Fruit fly (Drosophila melanogaster) whole organism, embryonic: ENCODE measurements around the gene Nrx-IV.

ENCODE experiments used
- Antp ChIP-seq: fragments of 200-800 bp; sonication (Bioruptor generic); optimal IDR thresholded peaks from 3 replicates; lab custom pipeline; 2016; ENCODE audit warnings: missing biosample characterization, missing genetic modification characterization
- Asciz ChIP-seq: fragments of 200-800 bp; sonication (Bioruptor generic); optimal IDR thresholded peaks from 2 replicates; lab custom pipeline; 2017; ENCODE audit warnings: missing biosample characterization, mild to moderate bottlenecking, missing genetic modification characterization, missing genetic modification reagents
- CG1024 ChIP-seq: fragments of 200-800 bp; sonication (Bioruptor generic); IDR thresholded peaks from 2 replicates; pipeline ENCODE4 v1.3.6; 2022; ENCODE audit warnings: missing biosample characterization, missing genetic modification characterization
- CG10654 ChIP-seq: fragments of 200-800 bp; sonication (Bioruptor generic); optimal IDR thresholded peaks from 2 replicates; lab custom pipeline; 2016; ENCODE audit warnings: missing biosample characterization, missing genetic modification characterization
- CG11247 ChIP-seq: fragments of 200-800 bp; sonication (Bioruptor generic); IDR thresholded peaks from 2 replicates; pipeline ENCODE4 v1.3.6; 2022; ENCODE audit warnings: missing biosample characterization, missing genetic modification characterization
- CG12219 ChIP-seq: fragments of 200-800 bp; sonication (Bioruptor generic); optimal IDR thresholded peaks from 3 replicates; lab custom pipeline; 2018; ENCODE audit warnings: missing biosample characterization, mild to moderate bottlenecking, missing genetic modification characterization
- CG1233 ChIP-seq: fragments of 200-800 bp; sonication (Bioruptor generic); optimal IDR thresholded peaks from 4 replicates; lab custom pipeline; 2018; ENCODE audit warnings: missing biosample characterization, mild to moderate bottlenecking, missing genetic modification characterization
- CG12769 ChIP-seq: fragments of 200-800 bp; sonication (Bioruptor generic); optimal IDR thresholded peaks from 2 replicates; lab custom pipeline; 2019; ENCODE audit warnings: missing biosample characterization, mild to moderate bottlenecking, missing genetic modification characterization, moderate library complexity
- CG1529 ChIP-seq: fragments of 200-800 bp; sonication (Bioruptor generic); optimal IDR thresholded peaks from 3 replicates; lab custom pipeline; 2018; ENCODE audit warnings: missing biosample characterization, missing genetic modification characterization
- CG15514 ChIP-seq: fragments of 200-800 bp; sonication (Bioruptor generic); optimal IDR thresholded peaks from 3 replicates; lab custom pipeline; 2017; ENCODE audit warnings: missing biosample characterization, missing genetic modification characterization, mild to moderate bottlenecking, moderate library complexity, missing genetic modification reagents
- CG16813 ChIP-seq: fragments of 200-800 bp; sonication (Bioruptor generic); IDR thresholded peaks from 3 replicates; pipeline ENCODE4 v1.3.6; 2022; ENCODE audit warnings: missing biosample characterization, missing genetic modification characterization; ENCODE audit not compliant: partially characterized antibody
- CG17359 ChIP-seq: fragments of 200-800 bp; sonication (Bioruptor generic); optimal IDR thresholded peaks from 3 replicates; lab custom pipeline; 2018; ENCODE audit warnings: missing biosample characterization, mild to moderate bottlenecking, missing genetic modification characterization, moderate library complexity
- CG17612 ChIP-seq: fragments of 200-800 bp; sonication (Bioruptor generic); IDR thresholded peaks from 2 replicates; pipeline ENCODE4 v1.3.6; 2022; ENCODE audit warnings: missing biosample characterization, missing genetic modification characterization
- CG17912 ChIP-seq: fragments of 200-800 bp; sonication (Bioruptor generic); optimal IDR thresholded peaks from 2 replicates; lab custom pipeline; 2018; ENCODE audit warnings: missing biosample characterization, mild to moderate bottlenecking, missing genetic modification characterization
- CG2120 ChIP-seq: fragments of 200-800 bp; sonication (Bioruptor generic); optimal IDR thresholded peaks from 3 replicates; lab custom pipeline; 2016; ENCODE audit warnings: missing biosample characterization, missing genetic modification characterization
- CG30431 ChIP-seq: fragments of 200-800 bp; sonication (Bioruptor generic); optimal IDR thresholded peaks from 2 replicates; lab custom pipeline; 2017; ENCODE audit warnings: missing biosample characterization, missing genetic modification characterization
- CG32767 ChIP-seq: fragments of 200-800 bp; sonication (Bioruptor generic); IDR thresholded peaks from 2 replicates; pipeline ENCODE4 v1.3.6; 2022; ENCODE audit warnings: missing biosample characterization, missing genetic modification characterization
- CG32772 ChIP-seq: fragments of 200-800 bp; sonication (Bioruptor generic); IDR thresholded peaks from 2 replicates; pipeline ENCODE4 v1.3.6; 2022; ENCODE audit warnings: missing biosample characterization, missing genetic modification characterization
- CG34376 ChIP-seq: fragments of 200-800 bp; sonication (Bioruptor generic); optimal IDR thresholded peaks from 2 replicates; lab custom pipeline; 2018; ENCODE audit warnings: missing biosample characterization, mild to moderate bottlenecking, missing genetic modification characterization
- CG43689 ChIP-seq: fragments of 200-800 bp; sonication (Bioruptor generic); IDR thresholded peaks from 2 replicates; pipeline ENCODE4 v1.3.6; 2022; ENCODE audit warnings: missing biosample characterization, missing genetic modification characterization
- CG8765 ChIP-seq: fragments of 200-800 bp; sonication (Bioruptor generic); IDR thresholded peaks from 2 replicates; pipeline ENCODE4 v1.3.6; 2022; ENCODE audit warnings: missing biosample characterization, missing genetic modification characterization
- CG9932 ChIP-seq: fragments of 200-800 bp; sonication (Bioruptor generic); IDR thresholded peaks from 2 replicates; pipeline ENCODE4 v1.3.6; 2022; ENCODE audit warnings: missing biosample characterization, missing genetic modification characterization
- Camta ChIP-seq: fragments of 200-800 bp; sonication (Bioruptor generic); optimal IDR thresholded peaks from 2 replicates; lab custom pipeline; 2016; ENCODE audit warnings: missing biosample characterization, missing genetic modification characterization
- Chrac-16 ChIP-seq: fragments of 200-800 bp; sonication (Bioruptor generic); optimal IDR thresholded peaks from 3 replicates; lab custom pipeline; 2016; ENCODE audit warnings: missing biosample characterization, missing genetic modification characterization
- CkIIα-i1 ChIP-seq: fragments of 200-800 bp; sonication (Bioruptor generic); IDR thresholded peaks from 2 replicates; pipeline ENCODE4 v1.3.6; 2022; ENCODE audit warnings: missing biosample characterization, missing genetic modification characterization
- CrebB ChIP-seq: fragments of 200-800 bp; sonication (Bioruptor generic); optimal IDR thresholded peaks from 3 replicates; lab custom pipeline; 2018; ENCODE audit warnings: missing biosample characterization, mild to moderate bottlenecking, missing genetic modification characterization
- D19B ChIP-seq: fragments of 200-800 bp; sonication (Bioruptor generic); optimal IDR thresholded peaks from 2 replicates; lab custom pipeline; 2017; ENCODE audit warnings: missing biosample characterization, mild to moderate bottlenecking, missing genetic modification characterization
- Elba2 ChIP-seq: fragments of 200-800 bp; sonication (Bioruptor generic); optimal IDR thresholded peaks from 3 replicates; lab custom pipeline; 2016; ENCODE audit warnings: missing biosample characterization, missing genetic modification characterization
- Hmx ChIP-seq: fragments of 200-800 bp; sonication (Bioruptor generic); optimal IDR thresholded peaks from 2 replicates; lab custom pipeline; 2016; ENCODE audit warnings: missing biosample characterization, missing genetic modification characterization
- Jarid2 ChIP-seq: fragments of 200-800 bp; sonication (Bioruptor generic); optimal IDR thresholded peaks from 3 replicates; lab custom pipeline; 2017; ENCODE audit warnings: mild to moderate bottlenecking, missing biosample characterization, missing genetic modification reagents, missing genetic modification characterization
- Mad ChIP-seq: fragments of 200-800 bp; sonication (Bioruptor generic); optimal IDR thresholded peaks from 2 replicates; lab custom pipeline; 2016; ENCODE audit warnings: missing biosample characterization, missing genetic modification characterization
- Nf-YC ChIP-seq: fragments of 200-800 bp; optimal IDR thresholded peaks from 3 replicates; lab custom pipeline; 2019; ENCODE audit warnings: missing biosample characterization, mild to moderate bottlenecking, missing genetic modification characterization, moderate library complexity
- Stat92E ChIP-seq, 3 experiments: fragments of >200 bp in 2 of 3; fragments of 200-800 bp in 1 of 3; sonication (Bioruptor generic) in 1 of 3; optimal IDR thresholded peaks; 2 replicates each; lab custom pipeline; 2017 to 2019; ENCODE audit warnings: missing biosample characterization in 3 of 3, missing genetic modification characterization in 3 of 3, mild to moderate bottlenecking in 1 of 3, moderate library complexity in 1 of 3
- Usf ChIP-seq: fragments of 200-800 bp; sonication (Bioruptor generic); optimal IDR thresholded peaks from 2 replicates; lab custom pipeline; 2017; ENCODE audit warnings: missing genotype, missing biosample characterization, missing genetic modification characterization
- Xbp1 ChIP-seq: fragments of 200-800 bp; sonication (Bioruptor generic); optimal IDR thresholded peaks from 3 replicates; lab custom pipeline; 2016; ENCODE audit warnings: missing biosample characterization, mild to moderate bottlenecking, missing genetic modification characterization
- YL-1 ChIP-seq: fragments of 200-800 bp; sonication (Bioruptor generic); optimal IDR thresholded peaks from 3 replicates; lab custom pipeline; 2017; ENCODE audit warnings: missing biosample characterization, mild to moderate bottlenecking, missing genetic modification characterization
- cad ChIP-seq: fragments of >200 bp; optimal IDR thresholded peaks from 2 replicates; lab custom pipeline; 2017; ENCODE audit warnings: missing biosample characterization, missing genetic modification characterization
- chm ChIP-seq: fragments of 200-800 bp; sonication (Bioruptor generic); IDR thresholded peaks from 2 replicates; pipeline ENCODE4 v1.3.6; 2022; ENCODE audit warnings: missing biosample characterization, missing genetic modification characterization
- gce ChIP-seq: fragments of 200-800 bp; sonication (Bioruptor generic); IDR thresholded peaks from 3 replicates; pipeline ENCODE4 v1.3.6; 2022; ENCODE audit warnings: missing biosample characterization, missing genetic modification characterization
- gcm ChIP-seq: fragments of 200-800 bp; sonication (Bioruptor generic); optimal IDR thresholded peaks from 2 replicates; lab custom pipeline; 2019; ENCODE audit warnings: missing biosample characterization, mild to moderate bottlenecking, missing genetic modification characterization, moderate library complexity
- hkb ChIP-seq, 2 experiments: fragments of 200-800 bp in 1 of 2; fragments of >200 bp in 1 of 2; sonication (Bioruptor generic) in 1 of 2; IDR thresholded peaks in 1 of 2; optimal IDR thresholded peaks in 1 of 2; 2 replicates each; pipeline versions ENCODE4 v1.3.6 to Lab custom; 2017 to 2022; ENCODE audit warnings: missing biosample characterization in 1 of 2, missing genetic modification characterization in 1 of 2
- hth ChIP-seq: fragments of >200 bp; optimal IDR thresholded peaks from 2 replicates; lab custom pipeline; 2017; ENCODE audit warnings: inconsistent platforms
- inv ChIP-seq: fragments of 200-800 bp; sonication (Bioruptor generic); IDR thresholded peaks from 2 replicates; pipeline ENCODE4 v1.3.6; 2022; ENCODE audit warnings: missing biosample characterization, missing genetic modification characterization; ENCODE audit not compliant: partially characterized antibody
- kah ChIP-seq: fragments of 200-800 bp; sonication (Bioruptor generic); optimal IDR thresholded peaks from 2 replicates; lab custom pipeline; 2018; ENCODE audit warnings: missing biosample characterization, mild to moderate bottlenecking, missing genetic modification characterization
- klu ChIP-seq: fragments of 200-800 bp; sonication (Bioruptor generic); IDR thresholded peaks from 2 replicates; pipeline ENCODE4 v1.3.6; 2022; ENCODE audit warnings: missing biosample characterization, missing genetic modification characterization
- lmd ChIP-seq: fragments of 200-800 bp; sonication (Bioruptor generic); IDR thresholded peaks from 2 replicates; pipeline ENCODE4 v1.3.6; 2022; ENCODE audit warnings: missing biosample characterization, missing genetic modification characterization
- lola ChIP-seq, 3 experiments: fragments of >200 bp in 2 of 3; fragments of 200-800 bp in 1 of 3; sonication (Bioruptor generic) in 1 of 3; optimal IDR thresholded peaks; 2 replicates each; lab custom pipeline; 2017 to 2019; ENCODE audit warnings: missing biosample characterization in 3 of 3, missing genetic modification characterization in 3 of 3, mild to moderate bottlenecking in 1 of 3, moderate library complexity in 1 of 3
- sd ChIP-seq: fragments of 200-800 bp; sonication (Bioruptor generic); optimal IDR thresholded peaks from 3 replicates; lab custom pipeline; 2018; ENCODE audit warnings: missing biosample characterization, mild to moderate bottlenecking, missing genetic modification characterization, moderate library complexity
- sisA ChIP-seq: fragments of 200-800 bp; sonication (Bioruptor generic); IDR thresholded peaks from 2 replicates; pipeline ENCODE4 v1.3.6; 2022; ENCODE audit warnings: missing biosample characterization, missing genetic modification characterization
- sob ChIP-seq: fragments of 200-800 bp; sonication (Bioruptor generic); IDR thresholded peaks from 2 replicates; pipeline ENCODE4 v1.3.6; 2022; ENCODE audit warnings: missing biosample characterization, missing genetic modification characterization
- stc ChIP-seq: fragments of 200-800 bp; sonication (Bioruptor generic); IDR thresholded peaks from 2 replicates; pipeline ENCODE4 v1.3.6; 2022; ENCODE audit warnings: missing biosample characterization, missing genetic modification characterization
- z ChIP-seq: fragments of 200-800 bp; sonication (Bioruptor generic); IDR thresholded peaks from 3 replicates; pipeline ENCODE4 v1.3.6; 2022; ENCODE audit warnings: missing biosample characterization, missing genetic modification characterization

Gene Nrx-IV

DNA sequence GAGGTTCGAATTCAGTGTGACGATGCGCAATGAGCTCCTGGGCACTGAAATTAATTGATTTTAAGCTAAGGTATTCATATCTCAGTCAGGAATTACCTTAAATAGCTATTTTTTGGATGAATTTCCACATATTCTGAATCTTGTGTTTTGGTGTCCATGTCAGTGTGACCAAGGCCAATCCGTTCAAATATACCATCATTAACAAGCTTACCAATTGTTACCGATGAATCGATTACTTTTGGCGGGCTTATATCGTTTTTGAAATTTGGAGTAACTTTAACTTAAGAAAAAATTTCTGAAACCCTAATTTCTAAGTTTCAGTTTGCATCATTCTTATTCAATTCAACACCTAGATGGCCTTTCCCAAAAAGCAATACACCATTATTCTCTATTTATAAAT, 59.5 kb downstream of the Nrx-IV start, which contains the start of gene Tsen54 (continued):
- TF ChIP-seq CG34376 (GFP tag; lab: Kevin White, UChicago) = no peak
- no peak for TF ChIP-seq CG17359 (tag; lab: Kevin White, UChicago)
- TF ChIP-seq Xbp1 = no peak
- TF ChIP-seq D19B (GFP tag; lab: Kevin White, UChicago) = no peak
- TF ChIP-seq Camta = no peak
- TF ChIP-seq CG8765 (GFP tag; lab: Robert Waterston, UW) = no peak
- TF ChIP-seq stc (GFP tag; lab: Robert Waterston, UW) = no peak
- TF ChIP-seq CG32772 = no peak
- peak; percentile 59 for TF ChIP-seq CG16813 (GFP tag; lab: Robert Waterston, UW)
- no peak for TF ChIP-seq Stat92E (GFP tag; optimal IDR thresholded peaks at IDR 0.05; lab: Kevin White, UChicago)
- no peak for TF ChIP-seq CG43689 (GFP tag; lab: Robert Waterston, UW)
- no peak for TF ChIP-seq CG1529 (GFP tag; lab: Kevin White, UChicago)
- peak; percentile 38; the same call in 1 of the 2 replicates for TF ChIP-seq inv (GFP tag; lab: Robert Waterston, UW)
- TF ChIP-seq CG2120 = no peak
- TF ChIP-seq CkIIα-i1 (GFP tag; lab: Robert Waterston, UW) = no peak
- peak; percentile 23 for TF ChIP-seq kah (GFP tag; lab: Kevin White, UChicago)
- no peak for TF ChIP-seq Elba2
- no peak for TF ChIP-seq CrebB (tag; lab: Kevin White, UChicago)
- no peak for TF ChIP-seq Asciz (GFP tag; lab: Kevin White, UChicago)
- TF ChIP-seq YL-1 (GFP tag; lab: Kevin White, UChicago) = peak; percentile 21
- no peak for TF ChIP-seq hkb (optimal IDR thresholded peaks at IDR 0.05; lab: Kevin White, UChicago)
- no peak for TF ChIP-seq hkb (GFP tag; IDR thresholded peaks at IDR 0.05; lab: Robert Waterston, UW)
- no peak for TF ChIP-seq cad (GFP tag; lab: Kevin White, UChicago)
- no peak for TF ChIP-seq hth
- no peak for TF ChIP-seq Antp (GFP tag; lab: Kevin White, UChicago)
- TF ChIP-seq Chrac-16 (GFP tag; lab: Kevin White, UChicago) = no peak
- TF ChIP-seq CG12769 = no peak
- no peak for TF ChIP-seq CG17912 (GFP tag; lab: Kevin White, UChicago)
- no peak for TF ChIP-seq CG32767 (GFP tag; lab: Robert Waterston, UW)
- TF ChIP-seq CG1233 (GFP tag; lab: Kevin White, UChicago) = no peak
- TF ChIP-seq gcm (GFP tag; lab: Kevin White, UChicago) = no peak
- no peak for TF ChIP-seq sisA
- no peak for TF ChIP-seq Usf (GFP tag; lab: Kevin White, UChicago)
- no peak for TF ChIP-seq Mad (GFP tag; lab: Kevin White, UChicago)
- no peak for TF ChIP-seq gce (GFP tag; lab: Robert Waterston, UW)
- TF ChIP-seq CG17612 (GFP tag; lab: Robert Waterston, UW) = no peak
- TF ChIP-seq CG15514 (GFP tag; lab: Kevin White, UChicago) = no peak
- no peak for TF ChIP-seq CG30431 (GFP tag; lab: Kevin White, UChicago)
- TF ChIP-seq Hmx (GFP tag; lab: Kevin White, UChicago) = no peak
- TF ChIP-seq CG9932 (GFP tag; lab: Robert Waterston, UW) = no peak
- TF ChIP-seq chm (GFP tag; lab: Robert Waterston, UW) = no peak
- TF ChIP-seq CG12219 = no peak
- no peak for TF ChIP-seq CG1024 (GFP tag; lab: Robert Waterston, UW)
- TF ChIP-seq lmd (GFP tag; lab: Robert Waterston, UW) = no peak
- TF ChIP-seq Nf-YC (tag; lab: Kevin White, UChicago) = no peak
- no peak for TF ChIP-seq klu (GFP tag; lab: Robert Waterston, UW)
- TF ChIP-seq Jarid2 (GFP tag; lab: Kevin White, UChicago) = no peak
- no peak for TF ChIP-seq CG11247
- no peak for TF ChIP-seq lola (GFP tag; optimal IDR thresholded peaks at IDR 0.05; lab: Kevin White, UChicago)
- TF ChIP-seq z (GFP tag; lab: Robert Waterston, UW) = no peak
- no peak for TF ChIP-seq CG10654 (GFP tag; lab: Kevin White, UChicago)
- TF ChIP-seq sob (GFP tag; lab: Robert Waterston, UW) = no peak
- no peak for TF ChIP-seq sd (tag; lab: Kevin White, UChicago)
